Worm (Caenorhabditis elegans) whole organism, young adult: ENCODE results near the gene str-20.

Experiments used
- B0336.3 ChIP-seq: fragments of 200-800 bp; sonication (Bioruptor generic); IDR thresholded peaks from 2 replicates; pipeline ENCODE4 v1.3.6; 2022; ENCODE audit warnings: missing genetic modification characterization, missing compliant biosample characterization
- C06A6.2 ChIP-seq: fragments of 200-800 bp; sonication (Bioruptor generic); conservative IDR thresholded peaks from 2 replicates; pipeline ENCODE4 v1.3.6; 2022; ENCODE audit warnings: missing genetic modification characterization, missing compliant biosample characterization
- F10E7.11 ChIP-seq: sonication (generic microtip); optimal IDR thresholded peaks from 2 replicates; lab custom pipeline; 2017; ENCODE audit warnings: mild to moderate bottlenecking, missing genetic modification characterization, moderate library complexity, missing compliant biosample characterization
- F23B12.7 ChIP-seq: sonication (generic microtip); optimal IDR thresholded peaks from 2 replicates; lab custom pipeline; 2017; ENCODE audit warnings: missing genetic modification characterization, mild to moderate bottlenecking, missing compliant biosample characterization, antibody characterized with exemption, moderate library complexity; ENCODE audit not compliant: insufficient read depth
- F52B5.7 ChIP-seq: sonication (generic microtip); optimal IDR thresholded peaks from 2 replicates; lab custom pipeline; 2016; ENCODE audit warnings: mild to moderate bottlenecking, missing genetic modification characterization, missing compliant biosample characterization
- K12H6.12 ChIP-seq: fragments of 200-800 bp; sonication (Bioruptor generic); optimal IDR thresholded peaks from 2 replicates; lab custom pipeline; 2018; ENCODE audit warnings: mild to moderate bottlenecking, missing genetic modification characterization, missing compliant biosample characterization
- T26A5.8 ChIP-seq: sonication (generic microtip); optimal IDR thresholded peaks from 2 replicates; lab custom pipeline; 2016; ENCODE audit warnings: missing genetic modification characterization, missing compliant biosample characterization
- Y53G8AR.9 ChIP-seq: fragments of 200-800 bp; sonication (Bioruptor generic); conservative IDR thresholded peaks from 2 replicates; pipeline ENCODE4 v1.3.6; 2022; ENCODE audit warnings: missing genetic modification reagents, missing genetic modification characterization, missing compliant biosample characterization
- ZK185.1 ChIP-seq: sonication (generic microtip); optimal IDR thresholded peaks from 2 replicates; lab custom pipeline; 2016; ENCODE audit warnings: mild to moderate bottlenecking, missing genetic modification characterization, missing compliant biosample characterization; ENCODE audit not compliant: poor library complexity, severe bottlenecking
- akir-1 ChIP-seq: fragments of 200-800 bp; sonication (Bioruptor generic); optimal IDR thresholded peaks from 2 replicates; lab custom pipeline; 2018; ENCODE audit warnings: mild to moderate bottlenecking, missing genetic modification characterization, moderate library complexity, missing compliant biosample characterization
- aptf-2 ChIP-seq: fragments of 200-800 bp; sonication (Bioruptor generic); conservative IDR thresholded peaks from 2 replicates; pipeline ENCODE4 v1.3.6; 2022; ENCODE audit warnings: missing genetic modification reagents, missing genetic modification characterization, missing compliant biosample characterization
- aptf-3 ChIP-seq: fragments of 200-800 bp; sonication (Bioruptor generic); IDR thresholded peaks from 2 replicates; pipeline ENCODE4 v1.3.6; 2022; ENCODE audit warnings: missing genetic modification characterization, missing compliant biosample characterization
- attf-5 ChIP-seq: fragments of 200-800 bp; sonication (Bioruptor generic); optimal IDR thresholded peaks from 2 replicates; lab custom pipeline; 2018; ENCODE audit warnings: mild to moderate bottlenecking, missing genetic modification characterization, missing compliant biosample characterization
- attf-6 ChIP-seq: fragments of 200-800 bp; sonication (Bioruptor generic); IDR thresholded peaks from 2 replicates; pipeline ENCODE4 v1.3.6; 2022; ENCODE audit warnings: missing genetic modification reagents, missing genetic modification characterization, missing compliant biosample characterization
- bed-1 ChIP-seq: fragments of 200-800 bp; sonication (Bioruptor generic); IDR thresholded peaks from 2 replicates; pipeline ENCODE4 v1.3.6; 2022; ENCODE audit warnings: missing genetic modification reagents, missing genetic modification characterization, missing compliant biosample characterization
- bed-2 ChIP-seq: fragments of 200-800 bp; sonication (Bioruptor generic); IDR thresholded peaks from 2 replicates; pipeline ENCODE4 v1.3.6; 2022; ENCODE audit warnings: missing genetic modification reagents, missing genetic modification characterization, missing compliant biosample characterization
- cebp-1 ChIP-seq, 2 experiments: fragments of 200-800 bp in 1 of 2; sonication (Bioruptor generic) in 1 of 2; sonication (generic microtip) in 1 of 2; IDR thresholded peaks in 1 of 2; optimal IDR thresholded peaks in 1 of 2; 2 replicates each; pipeline versions ENCODE4 v1.3.6 to Lab custom; 2017 to 2022; ENCODE audit warnings: missing compliant biosample characterization in 2 of 2, missing genetic modification characterization in 2 of 2, mild to moderate bottlenecking in 1 of 2, missing genetic modification reagents in 1 of 2, moderate library complexity in 1 of 2
- cebp-2 ChIP-seq: fragments of 200-800 bp; sonication (Bioruptor generic); IDR thresholded peaks from 2 replicates; pipeline ENCODE4 v1.3.6; 2022; ENCODE audit warnings: missing genetic modification characterization, missing compliant biosample characterization
- ceh-27 ChIP-seq: fragments of 200-800 bp; sonication (Bioruptor generic); optimal IDR thresholded peaks from 2 replicates; lab custom pipeline; 2018; ENCODE audit warnings: mild to moderate bottlenecking, missing genetic modification characterization, moderate library complexity, missing compliant biosample characterization
- ceh-91 ChIP-seq: fragments of 200-800 bp; sonication (Bioruptor generic); IDR thresholded peaks from 2 replicates; pipeline ENCODE4 v1.3.6; 2022; ENCODE audit warnings: missing genetic modification reagents, missing genetic modification characterization, missing compliant biosample characterization
- chd-7 ChIP-seq: sonication (generic microtip); optimal IDR thresholded peaks from 2 replicates; lab custom pipeline; 2016; ENCODE audit warnings: mild to moderate bottlenecking, missing genetic modification characterization, moderate library complexity, missing compliant biosample characterization
- die-1 ChIP-seq: sonication (generic microtip); optimal IDR thresholded peaks from 2 replicates; lab custom pipeline; 2016; ENCODE audit warnings: missing genotype, mild to moderate bottlenecking, missing genetic modification characterization, missing compliant biosample characterization
- egrh-3 ChIP-seq: fragments of 200-800 bp; sonication (Bioruptor generic); IDR thresholded peaks from 2 replicates; pipeline ENCODE4 v1.3.6; 2022; ENCODE audit warnings: missing genetic modification reagents, missing genetic modification characterization, missing compliant biosample characterization
- ekl-4 ChIP-seq: fragments of 200-800 bp; sonication (Bioruptor generic); IDR thresholded peaks from 2 replicates; pipeline ENCODE4 v1.3.6; 2022; ENCODE audit warnings: missing genetic modification reagents, missing genetic modification characterization, missing compliant biosample characterization
- him-1 ChIP-seq: sonication (generic microtip); optimal IDR thresholded peaks from 2 replicates; lab custom pipeline; 2016; ENCODE audit warnings: missing genotype, missing genetic modification reagents, missing genetic modification characterization, missing compliant biosample characterization
- hmg-20 ChIP-seq: fragments of 200-800 bp; sonication (Bioruptor generic); IDR thresholded peaks from 2 replicates; pipeline ENCODE4 v1.3.6; 2022; ENCODE audit warnings: missing genetic modification reagents, missing genetic modification characterization, missing compliant biosample characterization
- lag-1 ChIP-seq: fragments of 200-800 bp; sonication (Bioruptor generic); IDR thresholded peaks from 2 replicates; pipeline ENCODE4 v1.3.6; 2022; ENCODE audit warnings: missing genetic modification reagents, missing genetic modification characterization, missing compliant biosample characterization
- let-526 ChIP-seq: fragments of 200-800 bp; sonication (Bioruptor generic); IDR thresholded peaks from 2 replicates; pipeline ENCODE4 v1.3.6; 2022; ENCODE audit warnings: missing genetic modification reagents, missing genetic modification characterization, missing compliant biosample characterization
- lin-40 ChIP-seq: sonication (generic microtip); optimal IDR thresholded peaks from 2 replicates; lab custom pipeline; 2016; ENCODE audit warnings: missing genetic modification characterization, mild to moderate bottlenecking, missing compliant biosample characterization, missing genotype, missing genetic modification reagents
- lir-1 ChIP-seq: fragments of 200-800 bp; sonication (Bioruptor generic); conservative IDR thresholded peaks from 2 replicates; pipeline ENCODE4 v1.3.6; 2022; ENCODE audit warnings: missing genetic modification reagents, missing genetic modification characterization, missing compliant biosample characterization
- lsy-27 ChIP-seq: sonication (generic microtip); optimal IDR thresholded peaks from 2 replicates; lab custom pipeline; 2017; ENCODE audit warnings: missing genetic modification characterization, mild to moderate bottlenecking, missing compliant biosample characterization, antibody characterized with exemption, missing genotype, borderline replicate concordance; ENCODE audit not compliant: insufficient read depth
- madf-10 ChIP-seq: sonication (generic microtip); optimal IDR thresholded peaks from 2 replicates; lab custom pipeline; 2016; ENCODE audit warnings: mild to moderate bottlenecking, missing genetic modification characterization, missing compliant biosample characterization
- madf-8 ChIP-seq: fragments of 200-800 bp; sonication (Bioruptor generic); conservative IDR thresholded peaks from 2 replicates; pipeline ENCODE4 v1.3.6; 2022; ENCODE audit warnings: missing genetic modification reagents, missing genetic modification characterization, missing compliant biosample characterization
- mel-28 ChIP-seq: sonication (generic microtip); optimal IDR thresholded peaks from 2 replicates; lab custom pipeline; 2016; ENCODE audit warnings: borderline replicate concordance, mild to moderate bottlenecking, missing genetic modification characterization, missing compliant biosample characterization
- mxl-1 ChIP-seq: sonication (generic microtip); optimal IDR thresholded peaks from 2 replicates; lab custom pipeline; 2016; ENCODE audit warnings: missing genetic modification characterization, missing compliant biosample characterization
- nfyb-1 ChIP-seq: fragments of 200-800 bp; sonication (Bioruptor generic); IDR thresholded peaks from 2 replicates; pipeline ENCODE4 v1.3.6; 2022; ENCODE audit warnings: missing genetic modification reagents, missing genetic modification characterization, missing compliant biosample characterization
- pbrm-1 ChIP-seq: fragments of 200-800 bp; sonication (Bioruptor generic); IDR thresholded peaks from 2 replicates; pipeline ENCODE4 v1.3.6; 2022; ENCODE audit warnings: missing genetic modification reagents, missing genetic modification characterization, missing compliant biosample characterization
- pha-4 ChIP-seq: fragments of 150-350 bp; sonication (generic microtip); optimal IDR thresholded peaks from 2 replicates; lab custom pipeline; 2014; ENCODE audit warnings: missing biosample characterization, missing genetic modification reagents, missing genetic modification characterization
- rec-8 ChIP-seq, 2 experiments: sonication (generic microtip); optimal IDR thresholded peaks; 2 replicates each; lab custom pipeline; 2016; ENCODE audit warnings: mild to moderate bottlenecking in 2 of 2, missing genetic modification characterization in 2 of 2, missing genetic modification reagents in 2 of 2, missing genotype in 2 of 2, missing biosample characterization in 1 of 2, missing compliant biosample characterization in 1 of 2, moderate library complexity in 1 of 2
- snpc-1.3 ChIP-seq: sonication (generic microtip); optimal IDR thresholded peaks from 2 replicates; lab custom pipeline; 2017; ENCODE audit warnings: missing genetic modification characterization, mild to moderate bottlenecking, missing compliant biosample characterization, antibody characterized with exemption, moderate library complexity, missing genotype, missing genetic modification reagents; ENCODE audit not compliant: insufficient read depth
- snpc-3.4 ChIP-seq: sonication (generic microtip); optimal IDR thresholded peaks from 2 replicates; lab custom pipeline; 2017; ENCODE audit warnings: missing genetic modification characterization, mild to moderate bottlenecking, missing compliant biosample characterization, antibody characterized with exemption, moderate library complexity, missing genotype, missing genetic modification reagents
- somi-1 ChIP-seq: fragments of 200-800 bp; sonication (Bioruptor generic); optimal IDR thresholded peaks from 2 replicates; lab custom pipeline; 2018; ENCODE audit warnings: mild to moderate bottlenecking, missing genetic modification characterization, missing compliant biosample characterization
- sptf-2 ChIP-seq: fragments of 200-800 bp; sonication (Bioruptor generic); optimal IDR thresholded peaks from 2 replicates; lab custom pipeline; 2018; ENCODE audit warnings: mild to moderate bottlenecking, missing genetic modification characterization, missing compliant biosample characterization
- tbp1 ChIP-seq: fragments of 200-800 bp; sonication (Bioruptor generic); optimal IDR thresholded peaks from 2 replicates; lab custom pipeline; 2018; ENCODE audit warnings: mild to moderate bottlenecking, missing genetic modification characterization, missing compliant biosample characterization
- ztf-18 ChIP-seq: sonication (generic microtip); optimal IDR thresholded peaks from 2 replicates; lab custom pipeline; 2016; ENCODE audit warnings: missing genotype, mild to moderate bottlenecking, missing genetic modification characterization, missing compliant biosample characterization
- ztf-26 ChIP-seq: sonication (generic microtip); optimal IDR thresholded peaks from 2 replicates; lab custom pipeline; 2017; ENCODE audit warnings: missing genetic modification characterization, missing compliant biosample characterization

The str-20 gene

ce11 chrV:723895-724352 lies 32.3 kb upstream of the str-20 start, which contains the start of gene fbxb-72 (continued):
- TF ChIP-seq let-526 (GFP tag; lab: Robert Waterston, UW) (0 out of 2 replicates have a peak, but pooled peaks have one; percentile 11), B0336.3 (GFP tag; lab: Robert Waterston, UW) (peak; percentile 77), T26A5.8 (tag; lab: Kevin White, UChicago) (no peak), cebp-2 (GFP tag; lab: Robert Waterston, UW) (no peak), Y53G8AR.9 (GFP tag; lab: Robert Waterston, UW) (peak; percentile 94), ztf-18 (tag; lab: Kevin White, UChicago) (no peak), bed-1 (no peak), ztf-26 (peak; percentile 68), lir-1 (GFP tag; lab: Robert Waterston, UW) (peak; percentile 58), ekl-4 (no peak), F23B12.7 (peak; percentile 88), aptf-2 (no peak), rec-8 (tag; optimal IDR thresholded peaks at IDR 0.05; lab: Kevin White, UChicago) (no peak), aptf-3 (no peak), hmg-20 (0 out of 2 replicates have a peak, but pooled peaks have one; percentile 3), cebp-1 (GFP tag; IDR thresholded peaks at IDR 0.05; lab: Robert Waterston, UW) (peak; percentile 73), cebp-1 (tag; optimal IDR thresholded peaks at IDR 0.05; lab: Kevin White, UChicago) (peak; percentile 89), C06A6.2 (peak; percentile 71; the same call in 1 of the 2 replicates), nfyb-1 (peak; percentile 88), him-1 (tag; lab: Kevin White, UChicago) (no peak), madf-10 (tag; lab: Kevin White, UChicago) (peak; percentile 66), somi-1 (GFP tag; lab: Kevin White, UChicago) (peak; percentile 73), bed-2 (no peak), F10E7.11 (tag; lab: Kevin White, UChicago) (no peak), chd-7 (tag; lab: Kevin White, UChicago) (peak; percentile 77), ceh-27 (GFP tag; lab: Kevin White, UChicago) (peak; percentile 22), F52B5.7 (tag; lab: Kevin White, UChicago) (peak; percentile 84), die-1 (tag; lab: Kevin White, UChicago) (no peak), tbp1 (GFP tag; lab: Kevin White, UChicago) (peak; percentile 51), sptf-2 (no peak), pha-4 (tag; lab: Kevin White, UChicago) (peak; percentile 94), ZK185.1 (tag; lab: Kevin White, UChicago) (peak; percentile 95), K12H6.12 (tag; lab: Kevin White, UChicago) (peak; percentile 53), attf-5 (peak; percentile 29), madf-8 (GFP tag; lab: Robert Waterston, UW) (no peak), mxl-1 (tag; lab: Kevin White, UChicago) (no peak), attf-6 (no peak), snpc-1.3 (tag; lab: Kevin White, UChicago) (peak; percentile 64), snpc-3.4 (tag; lab: Kevin White, UChicago) (no peak), ceh-91 (no peak), pbrm-1 (GFP tag; lab: Robert Waterston, UW) (peak; percentile 52), lsy-27 (tag; lab: Kevin White, UChicago) (no peak), mel-28 (tag; lab: Kevin White, UChicago) (no peak), akir-1 (peak; percentile 25), lin-40 (tag; lab: Kevin White, UChicago) (peak; percentile 75), egrh-3 (GFP tag; lab: Robert Waterston, UW) (no peak), lag-1 (GFP tag; lab: Robert Waterston, UW) (no peak)
